Fruit fly (Drosophila melanogaster): ENCODE data around the gene CG14106.

- no peak for TF ChIP-seq Atf-2 (GFP tag; optimal IDR thresholded peaks at IDR 0.05)
- no peak for TF ChIP-seq Optix (GFP tag; IDR thresholded peaks at IDR 0.05)
- no peak for TF ChIP-seq Rfx (GFP tag; IDR thresholded peaks at IDR 0.05)
- no peak for TF ChIP-seq cad (GFP tag; optimal IDR thresholded peaks at IDR 0.05)
- no peak for TF ChIP-seq pum (GFP tag; optimal IDR thresholded peaks at IDR 0.05)
- TF ChIP-seq Dbx (GFP tag; IDR thresholded peaks at IDR 0.05), result no peak
- no peak for TF ChIP-seq CG33213 (GFP tag; optimal IDR thresholded peaks at IDR 0.05)
- TF ChIP-seq psq (GFP tag; optimal IDR thresholded peaks at IDR 0.05), result no peak
- no peak for TF ChIP-seq lov (optimal IDR thresholded peaks at IDR 0.05)
- TF ChIP-seq lov (GFP tag; IDR thresholded peaks at IDR 0.05), result no peak
These were observed 41.0 kb downstream of the CG14106 start, which contains the start of gene CG14110 for dm6 chr3L:13384489-13384888.
